Worm (Caenorhabditis elegans): ENCODE data around the gene C05G5.5.

Gene C05G5.5

DNA sequence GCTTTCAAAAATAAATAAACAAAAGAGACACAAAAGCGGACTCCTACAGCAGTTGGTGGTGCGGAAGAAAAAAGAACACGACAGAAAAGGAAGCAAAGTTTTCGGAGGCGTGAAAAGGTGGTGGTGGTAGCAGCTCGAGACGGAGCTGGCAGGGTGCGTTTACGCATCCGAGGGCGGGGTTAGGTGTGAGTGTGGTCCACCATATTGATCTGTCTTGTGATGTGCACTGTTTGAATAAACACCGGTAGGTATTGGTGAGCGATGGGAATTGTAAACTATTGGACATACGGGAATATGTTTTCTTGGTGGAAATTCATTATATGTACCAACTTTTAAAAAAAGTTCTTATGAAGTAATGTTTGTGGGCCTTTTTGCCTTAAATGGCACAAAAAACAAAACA, at the start of gene C05G5.5:
Gene C05G5.5, minus strand, starts transcription at position 101 of the 400 bp plus-strand sequence.
- TF ChIP-seq elt-3 (tag; optimal IDR thresholded peaks at IDR 0.05) (no peak), mdl-1 (tag; optimal IDR thresholded peaks at IDR 0.05) (no peak), C34F6.9 (tag; optimal IDR thresholded peaks at IDR 0.05) (no peak), ZK546.5 (tag; optimal IDR thresholded peaks at IDR 0.05) (no peak), dmd-4 (tag; optimal IDR thresholded peaks at IDR 0.05) (no peak), ceh-16 (tag; optimal IDR thresholded peaks at IDR 0.05) (no peak), R02D3.7 (tag; optimal IDR thresholded peaks at IDR 0.05) (no peak)

DNA sequence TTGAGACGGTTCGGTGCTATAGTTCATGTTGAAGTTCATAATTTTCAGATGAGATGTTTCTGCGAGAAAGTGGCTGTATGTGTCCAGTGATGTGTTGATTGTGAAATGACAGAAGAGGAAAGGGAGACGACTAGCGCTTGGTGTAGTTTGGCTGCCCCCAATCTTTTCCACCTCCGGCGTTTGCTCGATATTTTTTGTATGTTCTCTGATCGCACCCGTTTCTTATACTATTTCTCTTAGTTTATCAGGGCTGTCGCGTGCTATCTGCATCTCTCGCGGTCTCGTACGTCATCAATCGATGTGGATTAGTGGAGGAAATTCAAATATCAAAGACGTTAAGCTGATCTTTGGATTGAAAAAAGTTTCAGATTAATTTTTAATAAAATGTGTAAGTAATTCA, 49.8 kb upstream of the C05G5.5 start, which contains the start of gene atf-4:
Gene atf-4, minus strand, starts transcription at position 93 of the 400 bp plus-strand sequence.
- TF ChIP-seq nhr-129 (tag; optimal IDR thresholded peaks at IDR 0.05) (peak; percentile 69), sem-4 (tag; optimal IDR thresholded peaks at IDR 0.05) (peak; percentile 73), mab-5 (tag; optimal IDR thresholded peaks at IDR 0.05) (no peak), unc-55 (GFP tag; optimal IDR thresholded peaks at IDR 0.05) (peak; percentile 28), dmd-4 (tag; optimal IDR thresholded peaks at IDR 0.05) (no peak), nhr-25 (tag; optimal IDR thresholded peaks at IDR 0.05) (peak; percentile 56), lin-39 (tag; optimal IDR thresholded peaks at IDR 0.05) (no peak), nhr-77 (tag; optimal IDR thresholded peaks at IDR 0.05) (no peak), gmeb-1 (tag; optimal IDR thresholded peaks at IDR 0.05) (peak; percentile 71), aly-2 (tag; optimal IDR thresholded peaks at IDR 0.05) (no peak), nhr-237 (tag; optimal IDR thresholded peaks at IDR 0.05) (no peak), nhr-12 (tag; optimal IDR thresholded peaks at IDR 0.05) (no peak), snpc-4 (tag; optimal IDR thresholded peaks at IDR 0.05) (no peak), sma-3 (GFP tag; optimal IDR thresholded peaks at IDR 0.05) (peak; percentile 58), C34F6.9 (tag; optimal IDR thresholded peaks at IDR 0.05) (peak; percentile 70), nhr-21 (tag; optimal IDR thresholded peaks at IDR 0.05) (peak; percentile 83), nhr-11 (tag; optimal IDR thresholded peaks at IDR 0.05) (no peak), lsy-2 (tag; optimal IDR thresholded peaks at IDR 0.05) (peak in 1 of 2 experiments; percentile 72), sma-9 (GFP tag; optimal IDR thresholded peaks at IDR 0.05) (peak; percentile 90), sma-9 (tag; optimal IDR thresholded peaks at IDR 0.05) (no peak), ztf-4 (tag; optimal IDR thresholded peaks at IDR 0.05) (peak; percentile 51), nhr-23 (tag; optimal IDR thresholded peaks at IDR 0.05) (no peak), ama-1 (optimal IDR thresholded peaks at IDR 0.05) (peak; percentile 55), unc-39 (tag; optimal IDR thresholded peaks at IDR 0.05) (no peak), nhr-10 (tag; optimal IDR thresholded peaks at IDR 0.05) (no peak), skn-1 (tag; optimal IDR thresholded peaks at IDR 0.05) (peak; percentile 9), unc-62 (GFP tag; optimal IDR thresholded peaks at IDR 0.05) (no peak), ceh-82 (tag; optimal IDR thresholded peaks at IDR 0.05) (no peak), fos-1 (tag; optimal IDR thresholded peaks at IDR 0.05) (peak; percentile 89), mdl-1 (tag; optimal IDR thresholded peaks at IDR 0.05) (peak; percentile 74 to 84), lin-13 (GFP tag; optimal IDR thresholded peaks at IDR 0.05) (peak; percentile 32), F13H6.1 (tag; optimal IDR thresholded peaks at IDR 0.05) (peak; percentile 76), nhr-6 (tag; optimal IDR thresholded peaks at IDR 0.05) (peak; percentile 40), R02D3.7 (tag; optimal IDR thresholded peaks at IDR 0.05) (no peak), lin-11 (tag; optimal IDR thresholded peaks at IDR 0.05) (peak; percentile 39), elt-3 (tag; optimal IDR thresholded peaks at IDR 0.05) (no peak), crh-2 (tag; optimal IDR thresholded peaks at IDR 0.05) (peak; percentile 94)

DNA sequence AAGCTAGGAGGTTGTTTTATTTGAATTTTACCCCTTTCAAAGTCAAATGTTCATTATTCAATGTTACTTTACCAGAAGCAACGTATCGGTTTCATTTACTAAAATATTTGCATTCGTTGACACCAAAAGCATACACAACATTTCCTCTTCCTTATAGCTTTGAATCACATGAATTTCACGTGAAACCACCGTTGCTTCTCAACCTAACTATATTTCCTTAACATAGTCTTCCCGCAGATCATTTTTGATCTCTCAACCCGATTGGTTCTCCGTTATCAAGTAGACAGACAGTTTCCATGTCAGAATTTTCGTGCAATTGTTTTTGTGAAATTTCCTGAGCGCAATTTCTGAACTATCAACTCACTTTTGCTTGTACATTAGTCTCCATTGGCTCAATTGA, 49.0 kb upstream of the C05G5.5 start:
- no peak for TF ChIP-seq zag-1 (tag; optimal IDR thresholded peaks at IDR 0.05)
- TF ChIP-seq sma-9 (GFP tag; optimal IDR thresholded peaks at IDR 0.05): peak; percentile 48
- no peak for TF ChIP-seq sma-9 (tag; optimal IDR thresholded peaks at IDR 0.05)
- TF ChIP-seq gmeb-1 (tag; optimal IDR thresholded peaks at IDR 0.05): peak; percentile 0

DNA sequence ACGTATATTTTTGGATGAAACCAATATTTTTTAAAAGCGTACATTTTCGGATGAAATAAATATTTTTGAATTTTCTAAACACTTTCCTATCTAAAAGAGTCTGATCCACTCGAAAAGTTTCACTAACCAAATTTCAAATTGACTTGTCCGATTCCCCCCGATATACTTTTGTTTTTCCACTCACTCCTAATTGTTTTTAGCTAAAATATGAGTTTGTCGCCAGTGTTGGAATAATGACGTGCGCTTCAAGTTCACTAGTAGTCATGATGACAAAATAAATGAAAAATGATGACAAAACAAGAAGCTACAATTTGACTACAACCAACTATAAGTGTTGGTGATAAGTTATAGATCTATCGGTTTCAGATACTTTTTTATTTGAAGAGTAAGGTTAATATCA, 47.9 kb upstream of the C05G5.5 start:
- no peak for TF ChIP-seq elt-3 (tag; optimal IDR thresholded peaks at IDR 0.05)
- no peak for TF ChIP-seq nhr-77 (tag; optimal IDR thresholded peaks at IDR 0.05)
- no peak for TF ChIP-seq nhr-237 (tag; optimal IDR thresholded peaks at IDR 0.05)
- no peak for TF ChIP-seq lin-39 (tag; optimal IDR thresholded peaks at IDR 0.05)
- no peak for TF ChIP-seq lsy-2 (tag; optimal IDR thresholded peaks at IDR 0.05)
- TF ChIP-seq mab-5 (tag; optimal IDR thresholded peaks at IDR 0.05): no peak
- TF ChIP-seq lin-13 (GFP tag; optimal IDR thresholded peaks at IDR 0.05): peak; percentile 28
- TF ChIP-seq skn-1 (tag; optimal IDR thresholded peaks at IDR 0.05): peak; percentile 90
- TF ChIP-seq mdl-1 (tag; optimal IDR thresholded peaks at IDR 0.05): no peak
- peak; percentile 6 for TF ChIP-seq sma-3 (GFP tag; optimal IDR thresholded peaks at IDR 0.05)
- no peak for TF ChIP-seq elt-1 (tag; optimal IDR thresholded peaks at IDR 0.05)
- TF ChIP-seq peb-1 (tag; optimal IDR thresholded peaks at IDR 0.05): no peak
- TF ChIP-seq ztf-4 (tag; optimal IDR thresholded peaks at IDR 0.05): no peak
- no peak for TF ChIP-seq ceh-16 (tag; optimal IDR thresholded peaks at IDR 0.05)
- no peak for TF ChIP-seq unc-62 (GFP tag; optimal IDR thresholded peaks at IDR 0.05)
- TF ChIP-seq blmp-1 (tag; optimal IDR thresholded peaks at IDR 0.05; ENCODE audit: insufficient read depth): no peak
- no peak for TF ChIP-seq ZK546.5 (tag; optimal IDR thresholded peaks at IDR 0.05)
- no peak for TF ChIP-seq fos-1 (tag; optimal IDR thresholded peaks at IDR 0.05)
- TF ChIP-seq sma-9 (GFP tag; optimal IDR thresholded peaks at IDR 0.05): no peak
- TF ChIP-seq sma-9 (tag; optimal IDR thresholded peaks at IDR 0.05): no peak
- TF ChIP-seq lin-11 (tag; optimal IDR thresholded peaks at IDR 0.05): no peak
- TF ChIP-seq F13H6.1 (tag; optimal IDR thresholded peaks at IDR 0.05): no peak
- no peak for TF ChIP-seq ceh-82 (tag; optimal IDR thresholded peaks at IDR 0.05)
